Fruit fly (Drosophila melanogaster) whole organism, embryonic: ENCODE data around the gene RpLP1.

Experiments
- Antp ChIP-seq: fragments of 200-800 bp; sonication (Bioruptor generic); optimal IDR thresholded peaks from 3 replicates; lab custom pipeline; 2016; ENCODE audit warnings: missing biosample characterization, missing genetic modification characterization
- Asciz ChIP-seq: fragments of 200-800 bp; sonication (Bioruptor generic); optimal IDR thresholded peaks from 2 replicates; lab custom pipeline; 2017; ENCODE audit warnings: missing biosample characterization, mild to moderate bottlenecking, missing genetic modification characterization, missing genetic modification reagents
- Atf6 ChIP-seq: fragments of 200-800 bp; sonication (Bioruptor generic); IDR thresholded peaks from 2 replicates; pipeline ENCODE4 v1.3.6; 2022; ENCODE audit warnings: missing biosample characterization, missing genetic modification characterization
- CG10274 ChIP-seq: fragments of 200-800 bp; sonication (Bioruptor generic); optimal IDR thresholded peaks from 3 replicates; lab custom pipeline; 2017; ENCODE audit warnings: missing biosample characterization, mild to moderate bottlenecking, missing genetic modification characterization
- CG11398 ChIP-seq: fragments of 200-800 bp; sonication (Bioruptor generic); optimal IDR thresholded peaks from 2 replicates; lab custom pipeline; 2016; ENCODE audit warnings: missing biosample characterization, missing genetic modification characterization
- CG12155 ChIP-seq: fragments of 200-800 bp; sonication (Bioruptor generic); optimal IDR thresholded peaks from 3 replicates; lab custom pipeline; 2016; ENCODE audit warnings: missing biosample characterization, missing genetic modification characterization
- CG12391 ChIP-seq: fragments of 200-800 bp; sonication (Bioruptor generic); optimal IDR thresholded peaks from 3 replicates; lab custom pipeline; 2018; ENCODE audit warnings: missing biosample characterization, mild to moderate bottlenecking, missing genetic modification characterization, moderate library complexity
- CG13424 ChIP-seq: fragments of 200-800 bp; sonication (Bioruptor generic); optimal IDR thresholded peaks from 2 replicates; lab custom pipeline; 2019; ENCODE audit warnings: missing biosample characterization, mild to moderate bottlenecking, missing genetic modification characterization, moderate library complexity
- CG13624 ChIP-seq: fragments of 200-800 bp; sonication (Bioruptor generic); optimal IDR thresholded peaks from 2 replicates; lab custom pipeline; 2016; ENCODE audit warnings: missing biosample characterization, missing genetic modification characterization
- CG1602 ChIP-seq: fragments of 200-800 bp; sonication (Bioruptor generic); optimal IDR thresholded peaks from 3 replicates; lab custom pipeline; 2016; ENCODE audit warnings: missing biosample characterization, missing genetic modification characterization
- CG16863 ChIP-seq: fragments of 200-800 bp; sonication (Bioruptor generic); optimal IDR thresholded peaks from 3 replicates; lab custom pipeline; 2016; ENCODE audit warnings: missing biosample characterization, missing genetic modification characterization
- CG31388 ChIP-seq: fragments of 200-800 bp; sonication (Bioruptor generic); optimal IDR thresholded peaks from 2 replicates; lab custom pipeline; 2016; ENCODE audit warnings: missing biosample characterization, missing genetic modification characterization
- CG43689 ChIP-seq: fragments of 200-800 bp; sonication (Bioruptor generic); IDR thresholded peaks from 2 replicates; pipeline ENCODE4 v1.3.6; 2022; ENCODE audit warnings: missing biosample characterization, missing genetic modification characterization
- CG4404 ChIP-seq: fragments of 200-800 bp; sonication (Bioruptor generic); IDR thresholded peaks from 2 replicates; pipeline ENCODE4 v1.3.6; 2022; ENCODE audit warnings: missing biosample characterization, missing genetic modification characterization
- CG6654 ChIP-seq: fragments of 200-800 bp; sonication (Bioruptor generic); optimal IDR thresholded peaks from 2 replicates; lab custom pipeline; 2017; ENCODE audit warnings: missing biosample characterization, mild to moderate bottlenecking, missing genetic modification characterization
- CG7839 ChIP-seq: fragments of 200-800 bp; sonication (Bioruptor generic); optimal IDR thresholded peaks from 3 replicates; lab custom pipeline; 2018; ENCODE audit warnings: missing biosample characterization, mild to moderate bottlenecking, missing genetic modification characterization, moderate library complexity
- CG9797 ChIP-seq: fragments of 200-800 bp; sonication (Bioruptor generic); optimal IDR thresholded peaks from 3 replicates; lab custom pipeline; 2018; ENCODE audit warnings: missing biosample characterization, mild to moderate bottlenecking, missing genetic modification characterization
- CG9876 ChIP-seq: fragments of 200-800 bp; sonication (Bioruptor generic); optimal IDR thresholded peaks from 2 replicates; lab custom pipeline; 2016; ENCODE audit warnings: missing biosample characterization, missing genetic modification characterization
- Dp ChIP-seq: fragments of 200-800 bp; sonication (Bioruptor generic); optimal IDR thresholded peaks from 2 replicates; lab custom pipeline; 2018; ENCODE audit warnings: missing biosample characterization, mild to moderate bottlenecking, missing genetic modification characterization, moderate library complexity
- Ets97D ChIP-seq: fragments of 200-800 bp; sonication (Bioruptor generic); optimal IDR thresholded peaks from 3 replicates; lab custom pipeline; 2016; ENCODE audit warnings: missing biosample characterization, missing genetic modification characterization
- HLHmδ ChIP-seq: fragments of 200-800 bp; sonication (Bioruptor generic); optimal IDR thresholded peaks from 2 replicates; lab custom pipeline; 2018; ENCODE audit warnings: missing biosample characterization, mild to moderate bottlenecking, missing genetic modification characterization, moderate library complexity
- Hey ChIP-seq: fragments of 200-800 bp; sonication (Bioruptor generic); optimal IDR thresholded peaks from 3 replicates; lab custom pipeline; 2018; ENCODE audit warnings: missing biosample characterization, mild to moderate bottlenecking, missing genetic modification characterization
- Rx ChIP-seq: fragments of 200-800 bp; sonication (Bioruptor generic); IDR thresholded peaks from 2 replicates; pipeline ENCODE4 v1.3.6; 2022; ENCODE audit warnings: missing biosample characterization, missing genetic modification characterization
- Scr ChIP-seq: fragments of 200-800 bp; sonication (Bioruptor generic); IDR thresholded peaks from 2 replicates; pipeline ENCODE4 v1.3.6; 2022; ENCODE audit warnings: missing biosample characterization, missing genetic modification characterization; ENCODE audit not compliant: partially characterized antibody
- Side ChIP-seq: fragments of 200-800 bp; sonication (Bioruptor generic); optimal IDR thresholded peaks from 2 replicates; lab custom pipeline; 2016; ENCODE audit warnings: missing biosample characterization, missing genetic modification characterization
- Ssrp ChIP-seq: fragments of 200-800 bp; sonication (Bioruptor generic); optimal IDR thresholded peaks from 2 replicates; lab custom pipeline; 2018; ENCODE audit warnings: missing biosample characterization, mild to moderate bottlenecking, missing genetic modification characterization, moderate library complexity
- Xbp1 ChIP-seq: fragments of 200-800 bp; sonication (Bioruptor generic); optimal IDR thresholded peaks from 3 replicates; lab custom pipeline; 2016; ENCODE audit warnings: missing biosample characterization, mild to moderate bottlenecking, missing genetic modification characterization
- chif ChIP-seq, 2 experiments: fragments of 200-800 bp; sonication (Bioruptor generic); optimal IDR thresholded peaks; 3 replicates each; lab custom pipeline; 2016; ENCODE audit warnings: missing biosample characterization in 2 of 2, missing genetic modification characterization in 2 of 2
- corto ChIP-seq: fragments of 200-800 bp; sonication (Bioruptor generic); optimal IDR thresholded peaks from 2 replicates; lab custom pipeline; 2016; ENCODE audit warnings: missing biosample characterization, mild to moderate bottlenecking, missing genetic modification characterization, moderate library complexity
- crol ChIP-seq: fragments of 200-800 bp; sonication (Bioruptor generic); IDR thresholded peaks from 2 replicates; pipeline ENCODE4 v1.3.6; 2022; ENCODE audit warnings: missing biosample characterization, missing genetic modification characterization
- crp ChIP-seq, 2 experiments: fragments of 200-800 bp; sonication (Bioruptor generic); optimal IDR thresholded peaks; 2 replicates in 1 of 2; 3 replicates in 1 of 2; lab custom pipeline; 2017; ENCODE audit warnings: missing biosample characterization in 2 of 2, missing genetic modification characterization in 2 of 2, mild to moderate bottlenecking in 1 of 2, moderate library complexity in 1 of 2
- dm ChIP-seq: fragments of 200-800 bp; sonication (Bioruptor generic); optimal IDR thresholded peaks from 3 replicates; lab custom pipeline; 2016; ENCODE audit warnings: missing biosample characterization, missing genetic modification characterization
- gcm ChIP-seq: fragments of 200-800 bp; sonication (Bioruptor generic); optimal IDR thresholded peaks from 2 replicates; lab custom pipeline; 2019; ENCODE audit warnings: missing biosample characterization, mild to moderate bottlenecking, missing genetic modification characterization, moderate library complexity
- gcm2 ChIP-seq: fragments of 200-800 bp; sonication (Bioruptor generic); optimal IDR thresholded peaks from 2 replicates; lab custom pipeline; 2016; ENCODE audit warnings: missing biosample characterization, missing genetic modification characterization
- grau ChIP-seq: fragments of 200-800 bp; optimal IDR thresholded peaks from 3 replicates; lab custom pipeline; 2019; ENCODE audit warnings: missing biosample characterization, mild to moderate bottlenecking, missing genetic modification characterization, moderate library complexity
- hbn ChIP-seq: fragments of 200-800 bp; sonication (Bioruptor generic); IDR thresholded peaks from 2 replicates; pipeline ENCODE4 v1.3.6; 2022; ENCODE audit warnings: missing biosample characterization, missing genetic modification characterization; ENCODE audit not compliant: partially characterized antibody
- hkb ChIP-seq, 2 experiments: fragments of 200-800 bp in 1 of 2; fragments of >200 bp in 1 of 2; sonication (Bioruptor generic) in 1 of 2; IDR thresholded peaks in 1 of 2; optimal IDR thresholded peaks in 1 of 2; 2 replicates each; pipeline versions ENCODE4 v1.3.6 to Lab custom; 2017 to 2022; ENCODE audit warnings: missing biosample characterization in 1 of 2, missing genetic modification characterization in 1 of 2
- ken ChIP-seq: fragments of 200-800 bp; sonication (Bioruptor generic); IDR thresholded peaks from 3 replicates; pipeline ENCODE4 v1.3.6; 2022; ENCODE audit warnings: missing biosample characterization, missing genetic modification characterization
- luna ChIP-seq: fragments of 200-800 bp; sonication (Bioruptor generic); optimal IDR thresholded peaks from 2 replicates; lab custom pipeline; 2016; ENCODE audit warnings: missing biosample characterization, missing genetic modification characterization
- onecut ChIP-seq: fragments of 200-800 bp; sonication (Bioruptor generic); IDR thresholded peaks from 2 replicates; pipeline ENCODE4 v1.3.6; 2022; ENCODE audit warnings: missing biosample characterization, missing genetic modification characterization
- org-1 ChIP-seq: fragments of 200-800 bp; sonication (Bioruptor generic); optimal IDR thresholded peaks from 2 replicates; lab custom pipeline; 2017; ENCODE audit warnings: missing biosample characterization, missing genetic modification characterization
- phol ChIP-seq: fragments of 200-800 bp; sonication (Bioruptor generic); optimal IDR thresholded peaks from 3 replicates; lab custom pipeline; 2018; ENCODE audit warnings: missing biosample characterization, mild to moderate bottlenecking, missing genetic modification characterization, moderate library complexity
- pum ChIP-seq: fragments of 200-800 bp; sonication (Bioruptor generic); optimal IDR thresholded peaks from 2 replicates; lab custom pipeline; 2016; ENCODE audit warnings: missing biosample characterization, missing genetic modification characterization
- pzg ChIP-seq: fragments of 200-800 bp; sonication (Bioruptor generic); optimal IDR thresholded peaks from 3 replicates; lab custom pipeline; 2018; ENCODE audit warnings: missing biosample characterization, mild to moderate bottlenecking, missing genetic modification characterization, moderate library complexity
- ranshi ChIP-seq: fragments of 200-800 bp; sonication (Bioruptor generic); IDR thresholded peaks from 2 replicates; pipeline ENCODE4 v1.3.6; 2022; ENCODE audit warnings: missing biosample characterization, missing genetic modification characterization
- shn ChIP-seq: fragments of 200-800 bp; sonication (Bioruptor generic); optimal IDR thresholded peaks from 3 replicates; lab custom pipeline; 2016; ENCODE audit warnings: missing biosample characterization, missing genetic modification characterization
- sima ChIP-seq: fragments of 200-800 bp; sonication (Bioruptor generic); optimal IDR thresholded peaks from 2 replicates; lab custom pipeline; 2016; ENCODE audit warnings: missing biosample characterization, missing genetic modification characterization
- sob ChIP-seq: fragments of 200-800 bp; sonication (Bioruptor generic); IDR thresholded peaks from 2 replicates; pipeline ENCODE4 v1.3.6; 2022; ENCODE audit warnings: missing biosample characterization, missing genetic modification characterization
- tio ChIP-seq: fragments of 200-800 bp; sonication (Bioruptor generic); optimal IDR thresholded peaks from 2 replicates; lab custom pipeline; 2017; ENCODE audit warnings: missing biosample characterization, missing genetic modification characterization, inconsistent platforms
- yki ChIP-seq: fragments of >200 bp; optimal IDR thresholded peaks from 3 replicates; lab custom pipeline; 2018

RpLP1 gene

DNA sequence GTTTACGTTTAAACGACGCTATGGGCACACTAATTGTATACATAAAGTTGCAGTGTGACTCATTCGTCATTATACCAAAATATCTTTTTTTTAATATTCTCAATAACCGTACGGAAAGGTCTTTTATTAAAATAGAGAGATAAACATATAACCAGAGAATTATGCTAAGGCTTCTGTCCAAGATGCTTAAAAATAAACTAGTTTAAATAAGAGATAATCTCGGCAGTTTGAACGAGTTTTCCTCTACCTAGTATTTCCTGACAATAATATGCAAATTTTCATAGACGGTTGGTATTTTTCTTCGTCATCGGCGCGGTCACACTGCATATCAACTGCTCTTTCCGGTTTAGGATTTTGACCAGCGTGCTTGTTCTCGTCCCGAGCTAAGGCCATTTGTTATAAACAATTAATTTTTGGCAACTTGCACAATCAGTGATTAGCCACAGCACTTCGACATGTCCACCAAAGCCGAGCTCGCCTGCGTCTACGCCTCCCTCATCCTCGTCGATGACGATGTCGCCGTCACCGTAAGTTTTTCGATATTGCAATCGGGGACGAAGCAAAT lies at the start of gene RpLP1, which contains the start of gene CG13690 (continued):
- no peak for TF ChIP-seq yki (lab: Kevin White, UChicago)
- peak; percentile 54 for TF ChIP-seq Xbp1 (GFP tag; lab: Kevin White, UChicago)
- peak; percentile 70 for TF ChIP-seq Hey (tag; lab: Kevin White, UChicago)
- TF ChIP-seq crol (GFP tag; lab: Robert Waterston, UW) = no peak
- TF ChIP-seq CG13424 (tag; lab: Kevin White, UChicago) = peak; percentile 61
- peak; percentile 56 for TF ChIP-seq CG12155 (GFP tag; lab: Kevin White, UChicago)
- 0 out of 2 replicates have a peak, but pooled peaks have one; percentile 6 for TF ChIP-seq Rx (GFP tag; lab: Robert Waterston, UW)
- TF ChIP-seq Atf6 (GFP tag; lab: Robert Waterston, UW) = peak; percentile 72
- TF ChIP-seq hbn (GFP tag; lab: Robert Waterston, UW) = no peak
- peak; percentile 84 for TF ChIP-seq HLHmδ (GFP tag; lab: Kevin White, UChicago)
- TF ChIP-seq CG11398 (GFP tag; lab: Kevin White, UChicago) = peak; percentile 72
- peak; percentile 57 for TF ChIP-seq CG10274 (GFP tag; lab: Kevin White, UChicago)
- TF ChIP-seq CG43689 (GFP tag; lab: Robert Waterston, UW) = no peak
- peak; percentile 84 for TF ChIP-seq CG12391 (tag; lab: Kevin White, UChicago)
- TF ChIP-seq Dp (GFP tag; lab: Kevin White, UChicago) = peak; percentile 88
- peak; percentile 86 for TF ChIP-seq pzg
- TF ChIP-seq Ets97D (GFP tag; lab: Kevin White, UChicago) = peak; percentile 99
- TF ChIP-seq CG7839 (tag; lab: Kevin White, UChicago) = peak; percentile 74
- peak; percentile 61; the same call in 2 of the 3 replicates for TF ChIP-seq ken (GFP tag; lab: Robert Waterston, UW)
- TF ChIP-seq crp (GFP tag; optimal IDR thresholded peaks at IDR 0.05; lab: Kevin White, UChicago) = peak in 1 of 2 experiments; percentile 44
- TF ChIP-seq gcm = peak; percentile 80
- peak; percentile 72 for TF ChIP-seq shn
- peak; percentile 63 to 66 for TF ChIP-seq chif (GFP tag; optimal IDR thresholded peaks at IDR 0.05; lab: Kevin White, UChicago)
- peak; percentile 40 for TF ChIP-seq CG9876 (GFP tag; lab: Kevin White, UChicago)
- TF ChIP-seq CG13624 (GFP tag; lab: Kevin White, UChicago) = peak; percentile 70
- TF ChIP-seq org-1 (GFP tag; lab: Kevin White, UChicago) = peak; percentile 67
- TF ChIP-seq CG1602 (GFP tag; lab: Kevin White, UChicago) = peak; percentile 19
- TF ChIP-seq corto (GFP tag; lab: Kevin White, UChicago) = peak; percentile 8
- TF ChIP-seq sima (GFP tag; lab: Kevin White, UChicago) = no peak
- TF ChIP-seq CG16863 (GFP tag; lab: Kevin White, UChicago) = peak; percentile 64
- peak; percentile 74 for TF ChIP-seq grau (tag; lab: Kevin White, UChicago)
- TF ChIP-seq onecut (GFP tag; lab: Robert Waterston, UW) = peak; percentile 77
- peak; percentile 66 for TF ChIP-seq luna (GFP tag; lab: Kevin White, UChicago)
- no peak for TF ChIP-seq Scr (GFP tag; lab: Robert Waterston, UW)
- TF ChIP-seq CG4404 (GFP tag; lab: Robert Waterston, UW) = no peak
- TF ChIP-seq tio (GFP tag; lab: Kevin White, UChicago) = no peak
- TF ChIP-seq ranshi = peak; percentile 27; the same call in 1 of the 2 replicates
- 0 out of 2 replicates have a peak, but pooled peaks have one; percentile 64 for TF ChIP-seq sob
- TF ChIP-seq pum (GFP tag; lab: Kevin White, UChicago) = peak; percentile 36
- peak; percentile 86 for TF ChIP-seq Asciz (GFP tag; lab: Kevin White, UChicago)
- no peak for TF ChIP-seq CG31388 (GFP tag; lab: Kevin White, UChicago)
- TF ChIP-seq gcm2 (GFP tag; lab: Kevin White, UChicago) = peak; percentile 62
- TF ChIP-seq dm = peak; percentile 91
- TF ChIP-seq Ssrp = peak; percentile 14
- peak; percentile 89 for TF ChIP-seq phol (tag; lab: Kevin White, UChicago)
- TF ChIP-seq Antp (GFP tag; lab: Kevin White, UChicago) = no peak
- TF ChIP-seq Side = peak; percentile 75
- peak; percentile 54 for TF ChIP-seq CG6654
- TF ChIP-seq hkb (optimal IDR thresholded peaks at IDR 0.05; lab: Kevin White, UChicago) = no peak
- peak; percentile 71 for TF ChIP-seq hkb (GFP tag; IDR thresholded peaks at IDR 0.05; lab: Robert Waterston, UW)
- TF ChIP-seq CG9797 (GFP tag; lab: Kevin White, UChicago) = peak; percentile 99
